Worm (Caenorhabditis elegans) whole organism, early embryonic: ENCODE data around the gene F13H10.9.

ENCODE experiments used
- B0310.2 ChIP-seq: sonication (generic microtip); optimal IDR thresholded peaks from 2 replicates; lab custom pipeline; 2016; ENCODE audit warnings: mild to moderate bottlenecking, missing genetic modification characterization, missing compliant biosample characterization
- F13C5.2 ChIP-seq: sonication (generic microtip); optimal IDR thresholded peaks from 2 replicates; lab custom pipeline; 2017; ENCODE audit warnings: mild to moderate bottlenecking, missing genetic modification characterization, inconsistent platforms, missing compliant biosample characterization
- aly-1 ChIP-seq: sonication (generic microtip); optimal IDR thresholded peaks from 2 replicates; lab custom pipeline; 2016; ENCODE audit warnings: missing genetic modification characterization, missing compliant biosample characterization
- ama-1 ChIP-seq: fragments of 150-350 bp; optimal IDR thresholded peaks from 2 replicates; lab custom pipeline; 2014
- ceh-36 ChIP-seq: sonication (generic microtip); optimal IDR thresholded peaks from 2 replicates; lab custom pipeline; 2016; ENCODE audit warnings: missing genetic modification characterization, inconsistent platforms, missing compliant biosample characterization
- ets-7 ChIP-seq: sonication (generic microtip); optimal IDR thresholded peaks from 2 replicates; lab custom pipeline; 2016; ENCODE audit warnings: missing genotype, missing genetic modification characterization, missing compliant biosample characterization
- flt-1 ChIP-seq: fragments of 200-800 bp; sonication (Bioruptor generic); IDR thresholded peaks from 2 replicates; pipeline ENCODE4 v1.3.6; 2022; ENCODE audit warnings: missing genetic modification characterization, missing compliant biosample characterization
- hmbx-1 ChIP-seq: sonication (generic microtip); optimal IDR thresholded peaks from 2 replicates; lab custom pipeline; 2016; ENCODE audit warnings: mild to moderate bottlenecking, missing genetic modification characterization, missing compliant biosample characterization
- hnd-1 ChIP-seq: sonication (generic microtip); optimal IDR thresholded peaks from 2 replicates; lab custom pipeline; 2016; ENCODE audit warnings: missing genetic modification characterization, missing compliant biosample characterization
- pes-1 ChIP-seq: fragments of 200-800 bp; sonication (Bioruptor generic); IDR thresholded peaks from 2 replicates; pipeline ENCODE4 v1.3.6; 2022; ENCODE audit warnings: missing genetic modification reagents, missing genetic modification characterization, missing compliant biosample characterization
- scrt-1 ChIP-seq: fragments of 200-800 bp; sonication (Bioruptor generic); IDR thresholded peaks from 2 replicates; pipeline ENCODE4 v1.3.6; 2022; ENCODE audit warnings: missing genetic modification characterization, missing compliant biosample characterization
- tbx-11 ChIP-seq: fragments of 200-800 bp; sonication (Bioruptor generic); IDR thresholded peaks from 2 replicates; pipeline ENCODE4 v1.3.6; 2022; ENCODE audit warnings: missing genetic modification characterization, missing compliant biosample characterization
- tbx-37 ChIP-seq: fragments of 200-800 bp; sonication (Bioruptor generic); conservative IDR thresholded peaks from 2 replicates; pipeline ENCODE4 v1.3.6; 2022; ENCODE audit warnings: missing genetic modification reagents, missing genetic modification characterization, missing compliant biosample characterization
- tra-4 ChIP-seq: sonication (generic microtip); optimal IDR thresholded peaks from 2 replicates; lab custom pipeline; 2017; ENCODE audit warnings: missing genetic modification characterization, missing compliant biosample characterization

ce11 chrIV:10980628-10981027 is 21.1 kb upstream of the F13H10.9 start:
- TF ChIP-seq ama-1 (lab: Kevin White, UChicago) (no peak), pes-1 (GFP tag; lab: Robert Waterston, UW) (no peak), scrt-1 (no peak), B0310.2 (tag; lab: Kevin White, UChicago) (no peak), flt-1 (no peak), F13C5.2 (tag; lab: Kevin White, UChicago) (no peak), tbx-37 (GFP tag; lab: Robert Waterston, UW) (no peak), tra-4 (tag; lab: Kevin White, UChicago) (no peak), aly-1 (tag; lab: Kevin White, UChicago) (no peak), hmbx-1 (tag; lab: Kevin White, UChicago) (no peak), ceh-36 (no peak), tbx-11 (GFP tag; lab: Robert Waterston, UW) (no peak), hnd-1 (tag; lab: Kevin White, UChicago) (no peak), ets-7 (tag; lab: Kevin White, UChicago) (no peak)
